Worm (Caenorhabditis elegans) whole organism, L3 larva: ENCODE measurements around the gene Y49E10.21.

Experiments used
- R02D3.7 ChIP-seq: fragments of 150-350 bp; optimal IDR thresholded peaks from 2 replicates; lab custom pipeline; 2014; ENCODE audit warnings: missing biosample characterization, missing genetic modification characterization
- ZK546.5 ChIP-seq: sonication (generic microtip); optimal IDR thresholded peaks from 2 replicates; lab custom pipeline; 2017; ENCODE audit warnings: missing biosample characterization, missing genetic modification characterization
- aly-2 ChIP-seq: fragments of 150-350 bp; optimal IDR thresholded peaks from 2 replicates; lab custom pipeline; 2014; ENCODE audit warnings: missing biosample characterization, missing genetic modification characterization
- ama-1 ChIP-seq: fragments of 150-350 bp; optimal IDR thresholded peaks from 2 replicates; lab custom pipeline; 2018
- ceh-16 ChIP-seq: sonication (generic microtip); optimal IDR thresholded peaks from 2 replicates; lab custom pipeline; 2017; ENCODE audit warnings: missing biosample characterization, missing genetic modification characterization
- ceh-28 ChIP-seq: fragments of 150-350 bp; optimal IDR thresholded peaks from 2 replicates; lab custom pipeline; 2014; ENCODE audit warnings: missing biosample characterization, missing genetic modification reagents, missing genetic modification characterization
- ceh-82 ChIP-seq: fragments of 150-350 bp; optimal IDR thresholded peaks from 2 replicates; lab custom pipeline; 2014; ENCODE audit warnings: missing biosample characterization, missing genetic modification characterization
- ceh-9 ChIP-seq: sonication (generic microtip); optimal IDR thresholded peaks from 2 replicates; lab custom pipeline; 2018; ENCODE audit warnings: missing biosample characterization, missing genetic modification characterization
- egl-27 ChIP-seq: sonication (generic microtip); optimal IDR thresholded peaks from 4 replicates; lab custom pipeline; 2017; ENCODE audit warnings: missing biosample characterization, missing genetic modification reagents, missing genetic modification characterization
- elt-1 ChIP-seq: fragments of 150-350 bp; optimal IDR thresholded peaks from 2 replicates; lab custom pipeline; 2014; ENCODE audit warnings: missing biosample characterization, missing genetic modification characterization
- elt-2 ChIP-seq: sonication (generic microtip); optimal IDR thresholded peaks from 2 replicates; lab custom pipeline; 2016; ENCODE audit warnings: missing genetic modification reagents, mild to moderate bottlenecking, missing genetic modification characterization, missing compliant biosample characterization
- elt-3 ChIP-seq, 3 experiments: fragments of 150-350 bp in 1 of 3; sonication (generic microtip) in 2 of 3; optimal IDR thresholded peaks; 2 replicates in 2 of 3; 4 replicates in 1 of 3; lab custom pipeline; 2014 to 2017; ENCODE audit warnings: missing biosample characterization in 3 of 3, missing genetic modification characterization in 3 of 3
- fkh-10 ChIP-seq: sonication (generic microtip); optimal IDR thresholded peaks from 2 replicates; lab custom pipeline; 2017; ENCODE audit warnings: missing biosample characterization, missing genetic modification reagents, missing genetic modification characterization
- fkh-2 ChIP-seq: fragments of 150-350 bp; optimal IDR thresholded peaks from 2 replicates; lab custom pipeline; 2014; ENCODE audit warnings: missing biosample characterization, missing genetic modification reagents, missing genetic modification characterization
- fos-1 ChIP-seq: fragments of 150-350 bp; optimal IDR thresholded peaks from 2 replicates; lab custom pipeline; 2014; ENCODE audit warnings: missing biosample characterization, missing genetic modification characterization
- jun-1 ChIP-seq: fragments of 150-350 bp; optimal IDR thresholded peaks from 2 replicates; lab custom pipeline; 2014; ENCODE audit warnings: missing biosample characterization, missing genetic modification reagents, missing genetic modification characterization
- lin-15B ChIP-seq: fragments of 150-350 bp; optimal IDR thresholded peaks from 2 replicates; lab custom pipeline; 2014; ENCODE audit warnings: missing biosample characterization, missing genetic modification characterization
- lin-39 ChIP-seq: fragments of 150-350 bp; optimal IDR thresholded peaks from 2 replicates; lab custom pipeline; 2018; ENCODE audit warnings: missing biosample characterization, missing genetic modification reagents, missing genetic modification characterization
- lsy-12 ChIP-seq: sonication (generic microtip); optimal IDR thresholded peaks from 2 replicates; lab custom pipeline; 2016; ENCODE audit warnings: mild to moderate bottlenecking, missing genetic modification characterization, missing compliant biosample characterization
- mdl-1 ChIP-seq: fragments of 150-350 bp; optimal IDR thresholded peaks from 2 replicates; lab custom pipeline; 2014; ENCODE audit warnings: missing biosample characterization, missing genetic modification characterization
- mml-1 ChIP-seq: fragments of 150-350 bp; sonication (generic microtip); optimal IDR thresholded peaks from 3 replicates; lab custom pipeline; 2014; ENCODE audit warnings: missing biosample characterization, missing genetic modification characterization
- nhr-12 ChIP-seq: fragments of 150-350 bp; optimal IDR thresholded peaks from 2 replicates; lab custom pipeline; 2014; ENCODE audit warnings: missing biosample characterization, missing genetic modification characterization
- nhr-23 ChIP-seq: fragments of 150-350 bp; optimal IDR thresholded peaks from 2 replicates; lab custom pipeline; 2014; ENCODE audit warnings: missing biosample characterization, missing genetic modification reagents, missing genetic modification characterization
- nhr-237 ChIP-seq: fragments of 150-350 bp; optimal IDR thresholded peaks from 2 replicates; lab custom pipeline; 2014; ENCODE audit warnings: missing biosample characterization, missing genetic modification characterization
- nhr-43 ChIP-seq: sonication (generic microtip); optimal IDR thresholded peaks from 2 replicates; lab custom pipeline; 2016; ENCODE audit warnings: mild to moderate bottlenecking, missing genetic modification characterization, missing compliant biosample characterization; ENCODE audit not compliant: poor library complexity, severe bottlenecking
- nhr-67 ChIP-seq: fragments of 150-350 bp; optimal IDR thresholded peaks from 2 replicates; lab custom pipeline; 2014; ENCODE audit warnings: missing biosample characterization, missing genetic modification characterization
- nhr-76 ChIP-seq: fragments of 150-350 bp; sonication (generic microtip); optimal IDR thresholded peaks from 5 replicates; lab custom pipeline; 2014; ENCODE audit warnings: missing biosample characterization, missing genetic modification characterization
- pha-4 ChIP-seq: fragments of 150-350 bp; optimal IDR thresholded peaks from 2 replicates; lab custom pipeline; 2014; ENCODE audit warnings: missing biosample characterization, missing genetic modification reagents, missing genetic modification characterization
- sea-2 ChIP-seq: fragments of 150-350 bp; sonication (generic microtip); optimal IDR thresholded peaks from 4 replicates; lab custom pipeline; 2014; ENCODE audit warnings: missing biosample characterization, missing genetic modification reagents, missing genetic modification characterization
- skn-1 ChIP-seq: fragments of 150-350 bp; optimal IDR thresholded peaks from 2 replicates; lab custom pipeline; 2014; ENCODE audit warnings: missing biosample characterization, missing genetic modification characterization
- snpc-4 ChIP-seq: fragments of 150-350 bp; optimal IDR thresholded peaks from 2 replicates; lab custom pipeline; 2014; ENCODE audit warnings: missing biosample characterization, missing genetic modification characterization
- tbx-2 ChIP-seq: sonication (generic microtip); optimal IDR thresholded peaks from 2 replicates; lab custom pipeline; 2016; ENCODE audit warnings: mild to moderate bottlenecking, missing genetic modification characterization, missing compliant biosample characterization
- unc-39 ChIP-seq: sonication (generic microtip); optimal IDR thresholded peaks from 4 replicates; lab custom pipeline; 2017; ENCODE audit warnings: missing biosample characterization, missing genetic modification characterization
- zag-1 ChIP-seq: fragments of 150-350 bp; optimal IDR thresholded peaks from 2 replicates; lab custom pipeline; 2014; ENCODE audit warnings: missing biosample characterization, missing genetic modification characterization
- ztf-11 ChIP-seq: fragments of 150-350 bp; optimal IDR thresholded peaks from 2 replicates; lab custom pipeline; 2014; ENCODE audit warnings: missing biosample characterization, missing genetic modification characterization

The Y49E10.21 gene

ce11 chrIII:12458970-12459369, 1.6 kb downstream of the Y49E10.21 start:
- TF ChIP-seq zag-1 (no peak), aly-2 (no peak), ceh-9 (no peak), nhr-76 (tag; lab: Kevin White, UChicago) (no peak), mdl-1 (tag; lab: Kevin White, UChicago) (no peak), egl-27 (tag; lab: Kevin White, UChicago) (no peak), lin-15B (tag; lab: Kevin White, UChicago) (no peak), ama-1 (lab: Kevin White, UChicago) (no peak), nhr-67 (tag; lab: Kevin White, UChicago) (no peak), pha-4 (no peak), elt-3 (tag; optimal IDR thresholded peaks at IDR 0.05; lab: Kevin White, UChicago) (no peak), nhr-237 (tag; lab: Kevin White, UChicago) (no peak), skn-1 (no peak), unc-39 (tag; lab: Kevin White, UChicago) (no peak)

- TF ChIP-seq lsy-12 (no peak), tbx-2 (no peak), fos-1 (tag; lab: Kevin White, UChicago) (no peak), ceh-82 (tag; lab: Kevin White, UChicago) (no peak), lin-15B (tag; lab: Kevin White, UChicago) (no peak), mdl-1 (tag; lab: Kevin White, UChicago) (no peak), nhr-43 (tag; lab: Kevin White, UChicago) (no peak), ZK546.5 (tag; lab: Kevin White, UChicago) (no peak), elt-2 (tag; lab: Kevin White, UChicago) (no peak), nhr-23 (tag; lab: Kevin White, UChicago) (no peak), nhr-12 (tag; lab: Kevin White, UChicago) (no peak), aly-2 (no peak)
Observed at ce11 chrIII:12466310-12466709, 8.9 kb downstream of the Y49E10.21 start, which contains the start of gene pstk-1. Gene pstk-1, plus strand, starts transcription at chrIII:12466610.

- no peak for TF ChIP-seq elt-3 (tag; optimal IDR thresholded peaks at IDR 0.05; lab: Kevin White, UChicago)
- TF ChIP-seq mdl-1 (tag; lab: Kevin White, UChicago): no peak
- TF ChIP-seq ceh-16 (tag; lab: Kevin White, UChicago): no peak
- TF ChIP-seq R02D3.7: no peak
- no peak for TF ChIP-seq fkh-10 (GFP tag; lab: Kevin White, UChicago)
- TF ChIP-seq lin-39 (tag; lab: Kevin White, UChicago): no peak
- no peak for TF ChIP-seq tbx-2
- no peak for TF ChIP-seq nhr-23 (tag; lab: Kevin White, UChicago)
- TF ChIP-seq ama-1 (lab: Kevin White, UChicago): no peak
- no peak for TF ChIP-seq sea-2
- TF ChIP-seq fkh-2 (tag; lab: Kevin White, UChicago): no peak
- TF ChIP-seq skn-1: no peak
- TF ChIP-seq ceh-28 (tag; lab: Kevin White, UChicago): no peak
- no peak for TF ChIP-seq mml-1 (tag; lab: Kevin White, UChicago)
- TF ChIP-seq, all 47 proteins: peak for 0
Observed at ce11 chrIII:12468869-12469268, 11.5 kb downstream of the Y49E10.21 start, which contains the start of gene Y49E10.29. Gene Y49E10.29, plus strand, starts transcription at chrIII:12469169.

ce11 chrIII:12469800-12470199, 12.4 kb downstream of the Y49E10.21 start:
- TF ChIP-seq ztf-11 (tag; lab: Kevin White, UChicago): no peak
- no peak for TF ChIP-seq lsy-12
- TF ChIP-seq elt-1 (tag; lab: Kevin White, UChicago): no peak
- TF ChIP-seq snpc-4 (tag; lab: Kevin White, UChicago): no peak

- TF ChIP-seq mml-1 (tag; lab: Kevin White, UChicago): no peak
- TF ChIP-seq fkh-2 (tag; lab: Kevin White, UChicago): no peak
- TF ChIP-seq ZK546.5 (tag; lab: Kevin White, UChicago): no peak
- no peak for TF ChIP-seq nhr-237 (tag; lab: Kevin White, UChicago)
- TF ChIP-seq unc-39 (tag; lab: Kevin White, UChicago): no peak
- no peak for TF ChIP-seq tbx-2
- TF ChIP-seq egl-27 (tag; lab: Kevin White, UChicago): no peak
- TF ChIP-seq jun-1 (tag; lab: Kevin White, UChicago): no peak
- TF ChIP-seq lsy-12: no peak
- no peak for TF ChIP-seq snpc-4 (tag; lab: Kevin White, UChicago)
Observed at ce11 chrIII:12470589-12470988, 13.2 kb downstream of the Y49E10.21 start.
